Worm (Caenorhabditis elegans) whole organism, L2 larva: Measurements from ENCODE around the gene ppm-1.H.

Experiments
- aly-2 ChIP-seq: fragments of 150-350 bp; optimal IDR thresholded peaks from 2 replicates; lab custom pipeline; 2014; ENCODE audit warnings: missing biosample characterization, missing genetic modification characterization
- ama-1 ChIP-seq: fragments of 150-350 bp; optimal IDR thresholded peaks from 2 replicates; lab custom pipeline; 2018; ENCODE audit warnings: inconsistent platforms
- mdl-1 ChIP-seq, 2 experiments: fragments of 150-350 bp in 1 of 2; sonication (generic microtip) in 1 of 2; optimal IDR thresholded peaks; 2 replicates each; lab custom pipeline; 2017; ENCODE audit warnings: missing biosample characterization in 2 of 2, missing genetic modification characterization in 2 of 2
- skn-1 ChIP-seq: sonication (generic microtip); optimal IDR thresholded peaks from 2 replicates; lab custom pipeline; 2017; ENCODE audit warnings: missing biosample characterization, missing genetic modification characterization
- unc-62 ChIP-seq: fragments of 150-350 bp; optimal IDR thresholded peaks from 2 replicates; lab custom pipeline; 2014; ENCODE audit warnings: missing biosample characterization, missing genetic modification reagents, missing genetic modification characterization
- ztf-11 ChIP-seq: sonication (generic microtip); optimal IDR thresholded peaks from 2 replicates; lab custom pipeline; 2017; ENCODE audit warnings: missing biosample characterization, missing genetic modification characterization

DNA sequence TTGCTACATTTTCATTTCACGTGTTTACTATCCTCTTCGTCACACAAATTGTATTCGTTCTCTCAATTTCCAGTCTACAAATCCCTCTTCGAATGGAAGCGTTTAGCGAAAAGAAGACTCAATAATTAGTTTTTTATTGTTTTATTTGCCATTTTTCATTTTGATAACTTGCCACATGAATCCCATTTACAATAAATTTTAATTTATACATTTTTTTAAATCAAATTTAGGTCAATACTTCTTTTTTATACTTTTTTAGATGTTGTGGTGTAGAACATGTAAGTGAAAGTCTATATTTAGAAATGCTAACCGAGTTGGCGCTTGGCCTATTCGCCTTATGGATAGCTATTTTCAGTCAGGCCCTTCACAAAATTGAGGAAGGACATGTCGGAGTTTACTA is 19.5 kb upstream of the ppm-1.H start, which contains the start of gene erl-1:
- TF ChIP-seq ztf-11 (tag; lab: Kevin White, UChicago) (no peak), ama-1 (lab: Kevin White, UChicago) (no peak), skn-1 (tag; lab: Kevin White, UChicago) (no peak), mdl-1 (tag; optimal IDR thresholded peaks at IDR 0.05; lab: Kevin White, UChicago) (no peak), aly-2 (tag; lab: Kevin White, UChicago) (no peak), unc-62 (no peak)
